Fruit fly (Drosophila melanogaster) Kc167 (cell line): Measurements from ENCODE around the gene eIF1.

Source experiments
- Myc ChIP-seq: fragments of >200 bp; optimal IDR thresholded peaks from 2 replicates; lab custom pipeline; 2017; ENCODE audit warnings: missing external identifiers
- Sin3A ChIP-seq: fragments of >200 bp; optimal IDR thresholded peaks from 2 replicates; lab custom pipeline; 2018; ENCODE audit warnings: missing external identifiers
- h ChIP-seq: fragments of >200 bp; optimal IDR thresholded peaks from 3 replicates; lab custom pipeline; 2018; ENCODE audit warnings: missing external identifiers
- insv ChIP-seq: fragments of >200 bp; optimal IDR thresholded peaks from 3 replicates; lab custom pipeline; 2018; ENCODE audit warnings: missing external identifiers
- psq ChIP-seq: fragments of >200 bp; optimal IDR thresholded peaks from 2 replicates; lab custom pipeline; 2017; ENCODE audit warnings: missing external identifiers
- ttk ChIP-seq: sonication (Bioruptor generic); optimal IDR thresholded peaks from 2 replicates; lab custom pipeline; 2017; ENCODE audit warnings: missing external identifiers

The eIF1 gene

dm6 chr3L:3197464-3197863, 25.7 kb upstream of the eIF1 start, which contains the start of gene CG14966:
Gene CG14966, minus strand, starts transcription at chr3L:3197631.
- TF ChIP-seq h (lab: Kevin White, UChicago): no peak
- no peak for TF ChIP-seq insv (lab: Kevin White, UChicago)
- no peak for TF ChIP-seq ttk (lab: Kevin White, UChicago)
- TF ChIP-seq Sin3A (lab: Kevin White, UChicago): no peak
- TF ChIP-seq psq (lab: Kevin White, UChicago): no peak
- no peak for TF ChIP-seq Myc

DNA sequence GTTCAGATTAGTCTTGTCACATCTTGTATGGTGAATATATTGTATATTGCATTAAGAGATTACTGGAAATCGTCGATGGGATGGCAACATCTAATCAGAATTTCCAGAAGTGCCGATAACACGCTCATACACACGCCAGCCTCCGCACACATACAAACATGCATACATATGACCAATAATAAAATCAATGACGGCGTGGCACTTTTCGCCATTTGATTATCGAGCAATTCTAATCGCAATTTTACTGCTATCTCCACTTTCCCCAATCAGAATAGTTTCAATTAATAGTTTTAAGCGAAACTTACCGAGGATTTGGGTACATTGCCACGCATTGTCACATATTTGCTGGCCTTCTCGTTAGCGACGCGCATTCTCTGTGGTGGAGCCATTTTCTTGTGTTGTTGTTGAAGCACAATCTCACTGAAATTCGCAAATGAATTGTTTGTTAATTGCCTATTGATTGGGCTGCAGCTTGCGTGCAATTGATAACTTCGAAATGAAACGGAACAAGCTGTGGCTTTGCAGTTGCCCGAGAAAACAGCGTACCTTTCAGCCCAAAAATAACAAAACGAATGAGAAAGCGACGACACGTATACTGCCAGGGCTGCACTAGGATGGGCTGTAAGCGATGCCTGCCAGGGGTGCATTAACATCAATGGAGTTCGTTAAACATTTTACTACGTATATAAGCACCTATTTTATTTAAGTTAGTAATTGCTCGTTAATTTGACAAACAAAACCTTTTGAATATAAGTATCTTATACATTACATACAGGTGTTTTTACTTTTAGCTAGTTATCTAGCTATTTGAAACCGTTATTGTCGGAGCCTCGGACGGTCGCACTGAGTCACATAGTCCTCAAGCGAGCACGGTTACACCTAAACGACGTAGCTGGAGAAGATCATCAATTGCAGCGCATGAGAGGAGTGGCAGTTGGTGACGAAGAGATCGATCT, 24.4 kb upstream of the eIF1 start, which contains the start of the genes CG32276 and gry:
TSS of gene CG32276 (minus strand) at position 601 of the 956 bp plus-strand sequence.
TSS of gene gry (plus strand) at position 644 of the 956 bp plus-strand sequence.
- no peak for TF ChIP-seq Myc
- no peak for TF ChIP-seq Sin3A (lab: Kevin White, UChicago)
- no peak for TF ChIP-seq h (lab: Kevin White, UChicago)
- no peak for TF ChIP-seq insv (lab: Kevin White, UChicago)
- no peak for TF ChIP-seq psq (lab: Kevin White, UChicago)
- TF ChIP-seq ttk (lab: Kevin White, UChicago): no peak

- no peak for TF ChIP-seq insv (lab: Kevin White, UChicago)
- TF ChIP-seq h (lab: Kevin White, UChicago): no peak
- TF ChIP-seq Sin3A (lab: Kevin White, UChicago): no peak
- TF ChIP-seq Myc: no peak
- no peak for TF ChIP-seq psq (lab: Kevin White, UChicago)
- no peak for TF ChIP-seq ttk (lab: Kevin White, UChicago)
These were observed 20.1 kb upstream of the eIF1 start, which contains the start of gene CG32271 for dm6 chr3L:3203062-3203461. Gene CG32271, minus strand, starts transcription at chr3L:3203162.

DNA sequence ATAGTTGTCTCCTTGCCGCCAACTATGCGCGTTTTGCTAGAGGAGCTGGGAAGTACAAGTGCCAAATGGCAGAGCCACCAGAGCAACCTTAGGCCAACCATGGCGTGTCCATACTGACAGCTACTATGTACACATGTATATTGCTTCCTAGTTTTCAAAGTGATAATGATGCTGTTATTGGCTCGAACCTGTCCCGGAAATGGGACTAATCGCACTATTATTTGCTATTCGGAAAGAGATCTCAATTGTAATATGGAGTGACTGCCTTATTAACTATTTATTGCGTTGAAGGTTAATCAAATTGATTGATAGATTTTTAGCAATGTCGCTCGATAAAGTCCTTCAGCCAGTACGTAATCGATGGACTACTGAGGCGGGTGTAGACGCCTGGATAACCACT, 18.8 kb upstream of the eIF1 start, which contains the start of gene CG33159:
TSS of gene CG33159 (minus strand) at position 101 of the 400 bp plus-strand sequence.
- no peak for TF ChIP-seq Sin3A (lab: Kevin White, UChicago)

- TF ChIP-seq Sin3A (lab: Kevin White, UChicago) (no peak), psq (lab: Kevin White, UChicago) (no peak), insv (lab: Kevin White, UChicago) (no peak), h (lab: Kevin White, UChicago) (no peak), Myc (no peak), ttk (lab: Kevin White, UChicago) (no peak)
These were observed 17.8 kb upstream of the eIF1 start, which contains the start of gene CG32277 for dm6 chr3L:3205349-3205748. Gene CG32277, minus strand, starts transcription at chr3L:3205449.

dm6 chr3L:3206263-3206662, 16.9 kb upstream of the eIF1 start, which contains the start of gene CG33160:
Gene CG33160, minus strand, starts transcription at chr3L:3206363.
- TF ChIP-seq Sin3A (lab: Kevin White, UChicago) (no peak), Myc (no peak), insv (lab: Kevin White, UChicago) (no peak), h (lab: Kevin White, UChicago) (no peak), psq (lab: Kevin White, UChicago) (no peak), ttk (lab: Kevin White, UChicago) (no peak)

DNA sequence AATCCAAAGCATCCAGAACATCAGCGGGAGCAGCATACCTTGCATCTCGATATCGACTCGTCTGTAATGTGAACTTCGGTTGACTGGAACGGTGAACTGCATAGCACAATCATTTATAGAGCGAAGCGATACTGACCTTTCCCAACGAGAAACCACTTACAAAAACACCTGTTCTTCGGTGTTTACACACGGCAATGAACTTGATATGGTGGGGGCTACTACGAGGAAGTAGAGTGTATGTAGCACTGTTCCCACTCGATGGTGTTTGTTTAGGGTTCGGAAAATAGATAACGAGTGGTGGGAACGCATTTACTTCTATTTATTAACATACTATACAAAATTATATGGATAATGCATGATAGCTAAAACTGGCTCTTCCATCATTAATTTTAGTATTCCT, 14.2 kb upstream of the eIF1 start, which contains the start of the genes CG32269 and CG32270:
TSS of gene CG32269 (minus strand) at position 91 of the 400 bp plus-strand sequence.
TSS of gene CG32270 (minus strand) at position 91 of the 400 bp plus-strand sequence.
- TF ChIP-seq ttk (lab: Kevin White, UChicago): no peak

- TF ChIP-seq insv (lab: Kevin White, UChicago) (no peak), ttk (lab: Kevin White, UChicago) (no peak), h (lab: Kevin White, UChicago) (no peak), psq (lab: Kevin White, UChicago) (no peak), Myc (no peak), Sin3A (lab: Kevin White, UChicago) (no peak)
These were observed 4.3 kb upstream of the eIF1 start, which contains the start of the genes hob and nSMase for dm6 chr3L:3218859-3219258. Gene hob, minus strand, starts transcription at chr3L:3218920. Gene nSMase, plus strand, starts transcription at chr3L:3219156.

DNA sequence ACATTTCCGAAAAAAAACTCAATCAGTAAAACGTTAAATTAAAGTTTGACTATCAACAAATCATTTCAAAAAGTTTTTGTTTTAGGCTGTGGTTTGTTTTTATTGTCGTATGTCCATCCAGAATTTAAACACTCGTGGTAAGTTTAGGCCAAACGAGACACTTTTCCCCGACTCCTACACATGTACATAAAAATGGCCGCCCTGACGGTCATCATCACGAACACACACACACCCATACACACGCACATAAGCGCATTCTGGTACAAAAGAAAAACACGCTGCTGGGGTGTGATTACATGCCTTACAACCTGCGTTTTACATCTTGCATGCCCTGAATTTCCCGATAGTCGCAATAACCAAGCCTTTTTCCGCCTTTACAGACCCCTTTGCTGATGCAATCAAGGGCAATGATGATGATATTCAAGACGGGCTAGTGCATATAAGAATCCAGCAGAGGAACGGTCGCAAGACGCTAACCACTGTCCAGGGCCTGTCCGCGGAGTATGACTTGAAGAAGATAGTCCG, 311 bp downstream of the eIF1 start:
- TF ChIP-seq Sin3A (lab: Kevin White, UChicago) (no peak), ttk (lab: Kevin White, UChicago) (no peak), h (lab: Kevin White, UChicago) (no peak), insv (lab: Kevin White, UChicago) (no peak), Myc (no peak), psq (lab: Kevin White, UChicago) (no peak)

DNA sequence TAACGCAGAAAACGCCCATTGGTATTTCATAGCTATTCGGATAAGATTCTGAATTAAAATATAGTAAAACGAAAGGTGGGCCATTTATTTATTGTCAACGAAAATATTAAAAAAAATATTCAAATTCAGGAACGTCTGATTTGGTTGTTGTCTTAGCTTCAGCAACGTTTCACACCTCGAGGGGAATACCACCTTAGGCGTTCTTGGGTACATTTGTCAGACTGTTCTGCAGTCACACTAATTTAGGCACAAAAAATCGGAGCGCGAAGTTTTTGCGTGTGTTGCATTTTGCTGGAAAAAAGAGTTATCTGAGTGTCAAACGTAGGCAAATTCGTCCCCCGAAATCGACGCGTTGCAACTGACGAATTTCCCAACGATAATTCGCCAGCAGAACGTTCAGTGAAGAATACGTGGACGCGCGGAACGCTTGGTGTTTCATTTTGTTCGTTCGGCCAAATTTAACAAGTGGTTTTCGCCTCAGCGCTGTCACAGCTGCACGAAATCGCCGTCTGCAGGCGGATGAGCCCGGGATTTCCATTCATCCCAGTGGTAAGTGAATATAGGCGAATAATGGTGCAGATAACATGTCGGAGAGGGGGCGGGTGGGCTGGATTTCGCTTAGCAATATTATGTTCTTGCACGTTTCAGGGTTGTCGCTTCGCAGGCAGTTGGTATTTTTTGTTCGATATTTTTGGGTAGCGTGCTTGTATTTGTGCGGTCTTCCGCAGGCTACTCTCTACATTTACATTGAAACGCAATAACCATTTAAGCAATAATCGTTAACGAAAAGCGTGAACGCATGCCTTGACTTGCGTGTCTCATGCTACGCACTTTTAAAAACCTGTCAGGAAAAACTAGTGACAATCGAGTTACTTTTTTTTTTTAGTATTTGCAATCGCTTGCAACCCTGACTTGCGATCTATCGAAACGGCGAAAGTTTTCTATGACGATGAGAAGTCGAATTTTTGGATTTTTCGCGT, 1.9 kb downstream of the eIF1 start, which contains the start of gene Larp4B:
TSS of gene Larp4B (plus strand) at position 99 of the 980 bp plus-strand sequence.
- no peak for TF ChIP-seq h (lab: Kevin White, UChicago)
- TF ChIP-seq Myc: no peak
- no peak for TF ChIP-seq ttk (lab: Kevin White, UChicago)
